Worm (Caenorhabditis elegans): ENCODE results near the gene srsx-29.

DNA sequence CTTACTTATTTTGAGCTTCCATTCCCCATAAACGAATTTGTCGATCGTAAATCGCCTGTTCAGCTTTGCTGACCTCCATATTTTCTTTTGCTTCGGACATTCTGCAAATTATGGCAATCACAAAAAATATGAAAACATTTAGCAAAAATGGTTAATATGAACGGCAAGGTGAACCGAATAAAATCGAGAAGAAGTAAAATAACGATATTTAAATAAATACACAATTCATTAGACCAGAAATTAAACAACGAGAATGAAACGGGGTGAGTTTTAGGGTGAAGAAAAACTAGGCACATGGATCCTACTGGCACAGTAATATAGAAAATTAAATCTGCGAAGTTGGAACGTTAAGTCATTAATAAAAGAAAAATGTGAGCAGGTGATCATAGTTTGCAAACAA, 24.6 kb upstream of the srsx-29 start, which contains the start of gene aos-1:
- TF ChIP-seq unc-39 (tag; optimal IDR thresholded peaks at IDR 0.05), result no peak
- no peak for TF ChIP-seq skn-1 (tag; optimal IDR thresholded peaks at IDR 0.05)
- no peak for TF ChIP-seq C34F6.9 (tag; optimal IDR thresholded peaks at IDR 0.05)
- TF ChIP-seq crh-2 (tag; optimal IDR thresholded peaks at IDR 0.05), result no peak
- TF ChIP-seq ztf-11 (tag; optimal IDR thresholded peaks at IDR 0.05), result no peak
- no peak for TF ChIP-seq snpc-4 (tag; optimal IDR thresholded peaks at IDR 0.05)
- TF ChIP-seq nhr-77 (tag; optimal IDR thresholded peaks at IDR 0.05), result no peak
- no peak for TF ChIP-seq nhr-10 (tag; optimal IDR thresholded peaks at IDR 0.05)

Measured in whole organism, L2 larva.